Fruit fly (Drosophila melanogaster): ENCODE measurements around the gene CG6592.

Gene CG6592

dm6 chr3L:6074975-6075692, 15.7 kb downstream of the CG6592 start, which contains the start of the genes CG13295 and CG6610 (continued):
- TF ChIP-seq Lhr (GFP tag; optimal IDR thresholded peaks at IDR 0.05) = peak; percentile 13
- no peak for TF ChIP-seq jigr1 (GFP tag; IDR thresholded peaks at IDR 0.05)
- TF ChIP-seq pum (GFP tag; optimal IDR thresholded peaks at IDR 0.05) = peak; percentile 40
- TF ChIP-seq BEAF-32 (GFP tag; optimal IDR thresholded peaks at IDR 0.05) = peak; percentile 38
- no peak for TF ChIP-seq crol (GFP tag; IDR thresholded peaks at IDR 0.05)
- no peak for TF ChIP-seq cato (GFP tag; optimal IDR thresholded peaks at IDR 0.05; ENCODE audit: borderline replicate concordance)
- TF ChIP-seq Atf6 (GFP tag; IDR thresholded peaks at IDR 0.05) = peak; percentile 35; the same call in 1 of the 2 replicates
- TF ChIP-seq CG12104 (GFP tag; optimal IDR thresholded peaks at IDR 0.05) = no peak
- no peak for TF ChIP-seq mld (GFP tag; IDR thresholded peaks at IDR 0.05; ENCODE audit: partially characterized antibody)
- no peak for TF ChIP-seq h (optimal IDR thresholded peaks at IDR 0.05)
- TF ChIP-seq zf30C (GFP tag; optimal IDR thresholded peaks at IDR 0.05) = no peak
- no peak for TF ChIP-seq Mes4 (GFP tag; optimal IDR thresholded peaks at IDR 0.05)
- TF ChIP-seq CG1792 (GFP tag; optimal IDR thresholded peaks at IDR 0.05) = no peak
- TF ChIP-seq HHEX (GFP tag; optimal IDR thresholded peaks at IDR 0.05) = no peak
- TF ChIP-seq CG5245 (GFP tag; optimal IDR thresholded peaks at IDR 0.05) = no peak
- TF ChIP-seq phol (tag; optimal IDR thresholded peaks at IDR 0.05) = peak; percentile 72
- no peak for TF ChIP-seq chm (GFP tag; IDR thresholded peaks at IDR 0.05)
- peak; percentile 20 for TF ChIP-seq CG4617 (GFP tag; optimal IDR thresholded peaks at IDR 0.05; ENCODE audit: borderline replicate concordance)
- TF ChIP-seq danr (GFP tag; IDR thresholded peaks at IDR 0.05) = no peak
- TF ChIP-seq Bteb2 (GFP tag; optimal IDR thresholded peaks at IDR 0.05) = peak; percentile 36
- TF ChIP-seq prd (optimal IDR thresholded peaks at IDR 0.05) = no peak
- peak; percentile 75 for TF ChIP-seq prd (GFP tag; IDR thresholded peaks at IDR 0.05)
- TF ChIP-seq CG8924 (tag; optimal IDR thresholded peaks at IDR 0.05) = peak; percentile 78
- TF ChIP-seq Myb (GFP tag; optimal IDR thresholded peaks at IDR 0.05) = no peak
- TF ChIP-seq unpg (GFP tag; optimal IDR thresholded peaks at IDR 0.05) = peak; percentile 52
- TF ChIP-seq NfI (GFP tag; optimal IDR thresholded peaks at IDR 0.05) = peak; percentile 61
- TF ChIP-seq CG4424 (GFP tag; optimal IDR thresholded peaks at IDR 0.05) = peak; percentile 43
- peak; percentile 23; the same call in 1 of the 4 replicates for TF ChIP-seq Gug (GFP tag; IDR thresholded peaks at IDR 0.05)
- TF ChIP-seq CG30403 (GFP tag; optimal IDR thresholded peaks at IDR 0.05) = peak; percentile 79
- peak; percentile 64 for TF ChIP-seq dmrt11E (tag; optimal IDR thresholded peaks at IDR 0.05)
- peak; percentile 26 for TF ChIP-seq CHES-1-like (GFP tag; optimal IDR thresholded peaks at IDR 0.05)
- TF ChIP-seq klu (GFP tag; IDR thresholded peaks at IDR 0.05) = peak; percentile 54
- TF ChIP-seq Lim3 (GFP tag; IDR thresholded peaks at IDR 0.05) = no peak
- TF ChIP-seq Dp (GFP tag; optimal IDR thresholded peaks at IDR 0.05) = peak; percentile 4
- no peak for TF ChIP-seq CG31224 (GFP tag; IDR thresholded peaks at IDR 0.05)
- TF ChIP-seq Dfd (GFP tag; optimal IDR thresholded peaks at IDR 0.05) = no peak
- no peak for TF ChIP-seq CG14965 (GFP tag; optimal IDR thresholded peaks at IDR 0.05; ENCODE audit: borderline replicate concordance)
- peak; percentile 19 for TF ChIP-seq Max (GFP tag; optimal IDR thresholded peaks at IDR 0.05)
- peak; percentile 21 for TF ChIP-seq Antp (GFP tag; optimal IDR thresholded peaks at IDR 0.05)
- 0 out of 4 replicates have a peak, but pooled peaks have one; percentile 13 for TF ChIP-seq chinmo (GFP tag; IDR thresholded peaks at IDR 0.05; ENCODE audit: partially characterized antibody)
- TF ChIP-seq C15 (GFP tag; IDR thresholded peaks at IDR 0.05) = no peak
- peak; percentile 58; the same call in 1 of the 2 replicates for TF ChIP-seq CG7372 (GFP tag; IDR thresholded peaks at IDR 0.05)
- TF ChIP-seq CG8388 (GFP tag; optimal IDR thresholded peaks at IDR 0.05) = peak; percentile 7
- TF ChIP-seq lbe (GFP tag; optimal IDR thresholded peaks at IDR 0.05) = no peak
- peak; percentile 36 for TF ChIP-seq ssp (GFP tag; IDR thresholded peaks at IDR 0.05)
- no peak for TF ChIP-seq Atf3 (GFP tag; optimal IDR thresholded peaks at IDR 0.05)
- no peak for TF ChIP-seq CG17359 (tag; optimal IDR thresholded peaks at IDR 0.05)
- TF ChIP-seq GATAe (GFP tag; conservative IDR thresholded peaks at IDR 0.05) = no peak
- no peak for TF ChIP-seq ab (GFP tag; optimal IDR thresholded peaks at IDR 0.05)
- TF ChIP-seq HmgZ (tag; optimal IDR thresholded peaks at IDR 0.05) = peak; percentile 75
- TF ChIP-seq slou (GFP tag; optimal IDR thresholded peaks at IDR 0.05) = peak; percentile 47

Measured in whole organism, embryonic.